Fruit fly (Drosophila melanogaster) whole organism, pupa: ENCODE data around the gene mAChR-C.
A peak's percentile ranks its signal among the peaks of the same experiment; 100 is the strongest.

Source experiments
- CG13204 ChIP-seq: fragments of 200-800 bp; sonication (Bioruptor generic); optimal IDR thresholded peaks from 2 replicates; lab custom pipeline; 2018; ENCODE audit warnings: missing biosample characterization, mild to moderate bottlenecking, missing genetic modification characterization, moderate library complexity
- CG17806 ChIP-seq: fragments of 200-800 bp; sonication (Bioruptor generic); optimal IDR thresholded peaks from 2 replicates; lab custom pipeline; 2018; ENCODE audit warnings: missing biosample characterization, mild to moderate bottlenecking, missing genetic modification characterization, moderate library complexity
- CG32121 ChIP-seq: fragments of 200-800 bp; sonication (Bioruptor generic); IDR thresholded peaks from 2 replicates; pipeline ENCODE4 v1.3.6; 2022; ENCODE audit warnings: missing biosample characterization, missing genetic modification characterization
- Snoo ChIP-seq: fragments of 200-800 bp; sonication (Bioruptor generic); optimal IDR thresholded peaks from 3 replicates; lab custom pipeline; 2017; ENCODE audit warnings: missing biosample characterization, mild to moderate bottlenecking, missing genetic modification characterization, inconsistent platforms
- gl ChIP-seq: fragments of 200-800 bp; sonication (Bioruptor generic); optimal IDR thresholded peaks from 2 replicates; lab custom pipeline; 2018; ENCODE audit warnings: missing biosample characterization, mild to moderate bottlenecking, missing genetic modification characterization
- rn ChIP-seq: fragments of 200-800 bp; sonication (Bioruptor generic); IDR thresholded peaks from 2 replicates; pipeline ENCODE4 v1.3.6; 2022; ENCODE audit warnings: missing biosample characterization, missing genetic modification characterization

- TF ChIP-seq Snoo (tag; lab: Kevin White, UChicago) (no peak), rn (no peak), gl (no peak), CG17806 (tag; lab: Kevin White, UChicago) (no peak), CG13204 (GFP tag; lab: Kevin White, UChicago) (peak; percentile 52), CG32121 (no peak)
These were observed 28.5 kb downstream of the mAChR-C start for dm6 chrX:6803880-6804484.
